Worm (Caenorhabditis elegans) whole organism, late embryonic: ENCODE data around the gene vab-1.
A peak's percentile ranks its signal among the peaks of the same experiment; 100 is the strongest.

ENCODE experiments used
- C08G9.2 ChIP-seq: sonication (generic microtip); optimal IDR thresholded peaks from 2 replicates; lab custom pipeline; 2016; ENCODE audit warnings: mild to moderate bottlenecking, missing genetic modification characterization, moderate library complexity, missing compliant biosample characterization
- Y22D7AL.16 ChIP-seq: sonication (generic microtip); optimal IDR thresholded peaks from 2 replicates; lab custom pipeline; 2016; ENCODE audit warnings: missing genetic modification characterization, missing compliant biosample characterization
- ceh-31 ChIP-seq: sonication (generic microtip); optimal IDR thresholded peaks from 2 replicates; lab custom pipeline; 2016; ENCODE audit warnings: missing genetic modification characterization, missing compliant biosample characterization
- ceh-45 ChIP-seq: fragments of 200-800 bp; sonication (Bioruptor generic); IDR thresholded peaks from 2 replicates; pipeline ENCODE4 v1.3.6; 2022; ENCODE audit warnings: missing genetic modification reagents, missing genetic modification characterization, missing compliant biosample characterization
- lim-6 ChIP-seq: sonication (generic microtip); optimal IDR thresholded peaks from 2 replicates; lab custom pipeline; 2016; ENCODE audit warnings: missing genetic modification characterization, missing compliant biosample characterization
- pha-4 ChIP-seq: fragments of 150-350 bp; optimal IDR thresholded peaks from 2 replicates; lab custom pipeline; 2018; ENCODE audit warnings: missing biosample characterization, missing genetic modification reagents, missing genetic modification characterization
- pros-1 ChIP-seq: fragments of 150-350 bp; optimal IDR thresholded peaks from 2 replicates; lab custom pipeline; 2014; ENCODE audit warnings: missing biosample characterization, missing genetic modification reagents, missing genetic modification characterization
- zip-5 ChIP-seq: sonication (generic microtip); optimal IDR thresholded peaks from 2 replicates; lab custom pipeline; 2016; ENCODE audit warnings: missing genetic modification characterization, missing compliant biosample characterization

DNA sequence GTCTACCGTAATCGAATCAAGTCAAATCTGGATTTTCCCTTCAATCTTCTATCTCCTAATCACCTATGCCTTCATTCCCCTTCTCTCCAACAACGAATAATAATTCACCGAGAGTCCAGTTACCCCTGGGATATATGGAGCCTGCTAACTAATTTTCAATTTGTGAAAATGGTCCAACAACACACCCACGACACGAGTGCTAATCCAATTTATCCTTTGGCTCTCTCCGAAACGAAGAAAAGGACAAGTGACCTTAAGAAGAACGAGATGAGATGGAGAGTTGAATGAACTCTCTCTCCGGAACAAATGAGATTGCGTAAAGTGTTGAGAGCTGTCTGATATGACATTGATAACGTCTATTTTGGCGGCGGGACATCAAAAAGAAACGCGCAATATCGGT, 12.5 kb downstream of the vab-1 start:
- TF ChIP-seq Y22D7AL.16 (no peak), pha-4 (tag; lab: Kevin White, UChicago) (no peak), ceh-31 (peak; percentile 46), pros-1 (no peak), lim-6 (no peak), C08G9.2 (tag; lab: Kevin White, UChicago) (no peak), zip-5 (tag; lab: Kevin White, UChicago) (no peak), ceh-45 (GFP tag; lab: Robert Waterston, UW) (no peak)
